Worm (Caenorhabditis elegans) whole organism, late embryonic: ENCODE results near the gene clec-39.

ENCODE experiments used
- ama-1 ChIP-seq: fragments of 150-350 bp; optimal IDR thresholded peaks from 2 replicates; lab custom pipeline; 2014
- che-1 ChIP-seq: sonication (generic microtip); optimal IDR thresholded peaks from 2 replicates; lab custom pipeline; 2016; ENCODE audit warnings: mild to moderate bottlenecking, missing genetic modification characterization, missing compliant biosample characterization
- nfya-1 ChIP-seq: sonication (generic microtip); optimal IDR thresholded peaks from 2 replicates; lab custom pipeline; 2017; ENCODE audit warnings: missing genetic modification characterization, mild to moderate bottlenecking, missing compliant biosample characterization, antibody characterized with exemption, moderate library complexity
- unc-42 ChIP-seq: sonication (generic microtip); optimal IDR thresholded peaks from 2 replicates; lab custom pipeline; 2016; ENCODE audit warnings: missing genotype, missing genetic modification characterization, missing compliant biosample characterization

DNA sequence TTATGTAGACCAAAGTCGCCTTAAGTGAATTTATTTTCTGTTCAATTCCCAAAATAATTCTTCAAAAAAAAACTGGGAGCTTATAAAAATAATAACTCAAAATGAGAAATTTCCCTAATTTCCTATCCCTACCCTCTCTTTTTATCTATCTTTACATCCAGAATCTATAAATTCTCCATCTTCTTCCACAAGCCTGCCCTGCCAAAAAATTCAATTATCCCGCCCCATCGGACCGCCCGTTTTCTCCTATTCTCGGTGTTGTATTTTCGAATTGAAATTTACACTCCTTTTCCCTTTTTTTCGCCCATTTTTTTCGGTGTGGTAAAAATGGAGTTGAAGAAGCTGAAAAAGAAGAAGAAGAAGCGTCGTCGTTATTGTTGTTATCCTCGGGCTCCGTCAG is 10.4 kb downstream of the clec-39 start:
- peak; percentile 82 for TF ChIP-seq unc-42 (tag; lab: Kevin White, UChicago)
- TF ChIP-seq nfya-1 (tag; lab: Kevin White, UChicago), result no peak
- no peak for TF ChIP-seq che-1 (tag; lab: Kevin White, UChicago)
- no peak for TF ChIP-seq ama-1 (lab: Kevin White, UChicago)
